Fruit fly (Drosophila melanogaster): ENCODE data around the gene CG4572.

Gene CG4572

DNA sequence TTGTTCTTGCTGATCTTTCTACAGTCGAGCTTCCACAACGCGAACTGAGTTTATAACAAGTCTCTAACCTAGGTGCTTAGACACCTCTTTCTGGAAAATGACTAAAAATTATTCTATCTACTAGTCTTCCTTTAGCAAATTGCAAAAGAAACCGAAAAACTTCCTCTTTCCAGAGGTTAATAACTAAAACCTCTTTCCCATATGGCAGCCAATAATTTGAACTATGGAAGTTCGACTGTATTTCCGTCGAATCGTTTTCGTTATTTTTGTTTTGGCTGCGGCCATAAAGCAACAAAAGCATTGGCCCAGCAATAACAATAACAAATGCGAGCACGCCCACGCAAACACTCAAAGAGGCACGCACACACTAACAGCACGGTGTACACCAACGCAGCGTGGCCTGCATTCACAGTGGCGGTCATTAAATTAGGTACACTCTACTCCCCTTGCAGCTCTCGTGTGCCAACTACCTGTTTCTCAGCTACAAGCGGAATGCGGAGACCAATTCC, 16.3 kb upstream of the CG4572 start (continued):
- TF ChIP-seq CG10654 (GFP tag; optimal IDR thresholded peaks at IDR 0.05) = peak; percentile 20
- no peak for TF ChIP-seq hkb (optimal IDR thresholded peaks at IDR 0.05)
- no peak for TF ChIP-seq hkb (GFP tag; IDR thresholded peaks at IDR 0.05)
- TF ChIP-seq Scr (GFP tag; IDR thresholded peaks at IDR 0.05; ENCODE audit: partially characterized antibody) = no peak
- TF ChIP-seq ab (GFP tag; optimal IDR thresholded peaks at IDR 0.05) = no peak
- 0 out of 3 replicates have a peak, but pooled peaks have one; percentile 52 for TF ChIP-seq CG2199 (GFP tag; IDR thresholded peaks at IDR 0.05)
- no peak for TF ChIP-seq gt (GFP tag; IDR thresholded peaks at IDR 0.05)
- peak; percentile 88 for TF ChIP-seq Med (GFP tag)
- no peak for TF ChIP-seq crc (GFP tag; optimal IDR thresholded peaks at IDR 0.05)
- TF ChIP-seq tll (GFP tag; optimal IDR thresholded peaks at IDR 0.05) = no peak
- peak; percentile 22; the same call in 1 of the 2 replicates for TF ChIP-seq klu (GFP tag; IDR thresholded peaks at IDR 0.05)
- TF ChIP-seq crol (GFP tag; IDR thresholded peaks at IDR 0.05) = no peak
- no peak for TF ChIP-seq CG43689 (GFP tag; IDR thresholded peaks at IDR 0.05)
- TF ChIP-seq CG18599 (GFP tag; optimal IDR thresholded peaks at IDR 0.05) = peak; percentile 76
- TF ChIP-seq bigmax (GFP tag; optimal IDR thresholded peaks at IDR 0.05) = no peak
- peak; percentile 55; the same call in 1 of the 2 replicates for TF ChIP-seq CG7372 (GFP tag; IDR thresholded peaks at IDR 0.05)
- TF ChIP-seq CG10431 (GFP tag; optimal IDR thresholded peaks at IDR 0.05) = peak; percentile 60
- TF ChIP-seq odd (GFP tag; optimal IDR thresholded peaks at IDR 0.05) = peak; percentile 54
- peak; percentile 49 for TF ChIP-seq CG7556 (GFP tag; optimal IDR thresholded peaks at IDR 0.05)
- peak; percentile 1 for TF ChIP-seq salm (tag; optimal IDR thresholded peaks at IDR 0.05)
- peak; percentile 48 for TF ChIP-seq en (GFP tag; optimal IDR thresholded peaks at IDR 0.05)
- TF ChIP-seq CG4404 (GFP tag; IDR thresholded peaks at IDR 0.05) = 0 out of 2 replicates have a peak, but pooled peaks have one; percentile 16
- TF ChIP-seq CG6813 (GFP tag; optimal IDR thresholded peaks at IDR 0.05) = peak; percentile 56
- 0 out of 2 replicates have a peak, but pooled peaks have one; percentile 20 for TF ChIP-seq Awh (GFP tag; IDR thresholded peaks at IDR 0.05)
- no peak for TF ChIP-seq CG3726 (GFP tag; IDR thresholded peaks at IDR 0.05)
- peak; percentile 87 for TF ChIP-seq row (GFP tag; IDR thresholded peaks at IDR 0.05)
- peak; percentile 52; the same call in 1 of the 2 replicates for TF ChIP-seq CG32532 (GFP tag; IDR thresholded peaks at IDR 0.05)
- TF ChIP-seq CG3407 (GFP tag; optimal IDR thresholded peaks at IDR 0.05) = peak; percentile 17
- TF ChIP-seq C15 (GFP tag; IDR thresholded peaks at IDR 0.05) = no peak
- TF ChIP-seq CG4282 (GFP tag; optimal IDR thresholded peaks at IDR 0.05) = no peak
- TF ChIP-seq Mes4 (GFP tag; optimal IDR thresholded peaks at IDR 0.05) = no peak
- TF ChIP-seq CG1529 (GFP tag; optimal IDR thresholded peaks at IDR 0.05) = no peak
- peak; percentile 22 for TF ChIP-seq gro (GFP tag; optimal IDR thresholded peaks at IDR 0.05)
- TF ChIP-seq fd96Cb (tag; optimal IDR thresholded peaks at IDR 0.05) = peak; percentile 1
- TF ChIP-seq peb (GFP tag; IDR thresholded peaks at IDR 0.05) = no peak
- peak; percentile 96 for TF ChIP-seq CG15073 (GFP tag; optimal IDR thresholded peaks at IDR 0.05)
- TF ChIP-seq Opbp (GFP tag; IDR thresholded peaks at IDR 0.05; ENCODE audit: partially characterized antibody) = no peak
- no peak for TF ChIP-seq aop (GFP tag; IDR thresholded peaks at IDR 0.05)
- peak; percentile 66 for TF ChIP-seq lilli (GFP tag; optimal IDR thresholded peaks at IDR 0.05)
- TF ChIP-seq D (optimal IDR thresholded peaks at IDR 0.05) = no peak
- TF ChIP-seq D (GFP tag; optimal IDR thresholded peaks at IDR 0.05) = peak; percentile 29
- peak; percentile 31 for TF ChIP-seq CG3163 (GFP tag; optimal IDR thresholded peaks at IDR 0.05)
- TF ChIP-seq cato (GFP tag; optimal IDR thresholded peaks at IDR 0.05; ENCODE audit: borderline replicate concordance) = no peak
- TF ChIP-seq seq (GFP tag; IDR thresholded peaks at IDR 0.05) = peak; percentile 55; the same call in 1 of the 2 replicates
- TF ChIP-seq Sry-δ (GFP tag; optimal IDR thresholded peaks at IDR 0.05) = no peak
- TF ChIP-seq Camta (GFP tag; optimal IDR thresholded peaks at IDR 0.05) = peak; percentile 37
- peak; percentile 31 for TF ChIP-seq HLHmδ (GFP tag; optimal IDR thresholded peaks at IDR 0.05)
- no peak for TF ChIP-seq insv (GFP tag; optimal IDR thresholded peaks at IDR 0.05)
- TF ChIP-seq Poxn (GFP tag; IDR thresholded peaks at IDR 0.05) = no peak
- TF ChIP-seq Fer2 (tag; optimal IDR thresholded peaks at IDR 0.05) = peak; percentile 1
- TF ChIP-seq yki (optimal IDR thresholded peaks at IDR 0.05) = no peak
- TF ChIP-seq CG16779 (GFP tag; IDR thresholded peaks at IDR 0.05) = no peak
